Worm (Caenorhabditis elegans) whole organism, midembryonic: ENCODE measurements around the gene sex-1.

ENCODE experiments used
- T22C8.4 ChIP-seq: fragments of 200-800 bp; sonication (Bioruptor generic); IDR thresholded peaks from 2 replicates; pipeline ENCODE4 v1.3.6; 2022; ENCODE audit warnings: missing genetic modification characterization, missing compliant biosample characterization
- flt-1 ChIP-seq: fragments of 200-800 bp; sonication (Bioruptor generic); IDR thresholded peaks from 2 replicates; pipeline ENCODE4 v1.3.6; 2022; ENCODE audit warnings: missing genetic modification characterization, missing compliant biosample characterization
- klf-2 ChIP-seq: fragments of 200-800 bp; sonication (Bioruptor generic); conservative IDR thresholded peaks from 2 replicates; pipeline ENCODE4 v1.3.6; 2022; ENCODE audit warnings: missing genetic modification reagents, missing genetic modification characterization, missing compliant biosample characterization
- tab-1 ChIP-seq: fragments of 200-800 bp; sonication (Bioruptor generic); IDR thresholded peaks from 2 replicates; pipeline ENCODE4 v1.3.6; 2022; ENCODE audit warnings: missing genetic modification characterization, missing compliant biosample characterization
- ztf-23 ChIP-seq: fragments of 200-800 bp; sonication (Bioruptor generic); IDR thresholded peaks from 2 replicates; pipeline ENCODE4 v1.3.6; 2022; ENCODE audit warnings: missing genetic modification reagents, missing genetic modification characterization, missing compliant biosample characterization

DNA sequence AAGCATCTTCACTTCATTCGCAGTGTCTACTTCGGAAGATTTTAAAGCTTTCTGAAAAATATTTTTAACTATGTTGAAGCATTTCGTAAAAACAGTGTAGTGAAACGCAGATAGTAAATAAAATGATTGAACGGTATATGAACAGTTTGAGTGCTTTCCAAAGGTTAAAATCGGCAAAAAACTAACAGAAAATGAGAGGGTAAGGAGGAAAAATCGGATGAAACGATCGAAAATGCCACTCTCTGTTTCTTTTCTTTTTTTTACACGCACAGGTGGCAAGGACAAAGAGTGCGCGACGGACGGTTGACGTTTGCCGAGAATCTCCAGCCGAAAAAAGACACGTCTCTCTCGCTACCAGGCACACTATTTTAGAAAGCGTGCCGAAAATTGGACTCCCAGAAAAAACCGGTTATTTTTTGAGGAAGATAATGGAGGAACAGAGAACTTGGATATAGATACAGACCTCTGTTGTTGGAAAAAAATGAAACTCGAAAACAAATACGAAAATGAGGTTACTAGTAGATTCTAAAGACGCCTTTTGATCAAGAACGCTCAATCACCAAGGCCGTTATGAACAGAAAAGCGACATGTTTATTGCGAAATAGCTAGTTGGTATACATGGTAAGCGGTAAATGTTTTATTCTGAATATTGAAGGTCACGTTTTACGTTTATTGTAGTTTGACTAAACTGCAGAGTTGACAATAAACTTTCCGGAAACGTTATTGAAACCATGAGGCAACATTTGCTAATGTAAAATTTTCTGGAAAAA, 10.7 kb downstream of the sex-1 start, which contains the start of gene myrf-2:
- no peak for TF ChIP-seq klf-2 (GFP tag; lab: Robert Waterston, UW)
- no peak for TF ChIP-seq flt-1 (GFP tag; lab: Robert Waterston, UW)
- no peak for TF ChIP-seq T22C8.4 (GFP tag; lab: Robert Waterston, UW)
- no peak for TF ChIP-seq tab-1
- no peak for TF ChIP-seq ztf-23 (GFP tag; lab: Robert Waterston, UW)
